Fruit fly (Drosophila melanogaster) whole organism, embryonic: ENCODE data around the gene CG17562.

Experiments
- ATbp ChIP-seq: fragments of 200-800 bp; sonication (Bioruptor generic); optimal IDR thresholded peaks from 2 replicates; lab custom pipeline; 2017; ENCODE audit warnings: missing biosample characterization, mild to moderate bottlenecking, missing genetic modification characterization, missing genetic modification reagents
- Asciz ChIP-seq: fragments of 200-800 bp; sonication (Bioruptor generic); optimal IDR thresholded peaks from 2 replicates; lab custom pipeline; 2017; ENCODE audit warnings: missing biosample characterization, mild to moderate bottlenecking, missing genetic modification characterization, missing genetic modification reagents
- Bteb2 ChIP-seq: fragments of 200-800 bp; sonication (Bioruptor generic); optimal IDR thresholded peaks from 2 replicates; lab custom pipeline; 2016; ENCODE audit warnings: missing biosample characterization, missing genetic modification characterization
- CG10366 ChIP-seq: fragments of 200-800 bp; sonication (Bioruptor generic); IDR thresholded peaks from 2 replicates; pipeline ENCODE4 v1.3.6; 2022; ENCODE audit warnings: missing biosample characterization, missing genetic modification characterization
- CG11696 ChIP-seq: fragments of 200-800 bp; sonication (Bioruptor generic); IDR thresholded peaks from 2 replicates; pipeline ENCODE4 v1.3.6; 2022; ENCODE audit warnings: missing biosample characterization, missing genetic modification characterization
- CG14441 ChIP-seq: fragments of 200-800 bp; sonication (Bioruptor generic); IDR thresholded peaks from 2 replicates; pipeline ENCODE4 v1.3.6; 2022; ENCODE audit warnings: missing biosample characterization, missing genetic modification characterization
- CG18619 ChIP-seq: fragments of 200-800 bp; sonication (Bioruptor generic); optimal IDR thresholded peaks from 3 replicates; lab custom pipeline; 2017; ENCODE audit warnings: missing biosample characterization, mild to moderate bottlenecking, missing genetic modification characterization
- CG18764 ChIP-seq: fragments of 200-800 bp; sonication (Bioruptor generic); optimal IDR thresholded peaks from 3 replicates; lab custom pipeline; 2016; ENCODE audit warnings: missing biosample characterization, missing genetic modification characterization
- CG2129 ChIP-seq: fragments of 200-800 bp; sonication (Bioruptor generic); IDR thresholded peaks from 2 replicates; pipeline ENCODE4 v1.3.6; 2022; ENCODE audit warnings: missing biosample characterization, missing genetic modification characterization; ENCODE audit not compliant: partially characterized antibody
- CG33557 ChIP-seq: fragments of 200-800 bp; sonication (Bioruptor generic); optimal IDR thresholded peaks from 2 replicates; lab custom pipeline; 2019; ENCODE audit warnings: missing biosample characterization, mild to moderate bottlenecking, missing genetic modification characterization, moderate library complexity
- CG3726 ChIP-seq: fragments of 200-800 bp; sonication (Bioruptor generic); IDR thresholded peaks from 3 replicates; pipeline ENCODE4, ENCODE4 v1.3.6; 2022; ENCODE audit warnings: missing biosample characterization, missing genetic modification characterization
- CG4617 ChIP-seq: fragments of 200-800 bp; sonication (Bioruptor generic); optimal IDR thresholded peaks from 3 replicates; lab custom pipeline; 2016; ENCODE audit warnings: missing biosample characterization, missing genetic modification characterization, borderline replicate concordance
- CG7556 ChIP-seq: fragments of 200-800 bp; sonication (Bioruptor generic); optimal IDR thresholded peaks from 2 replicates; lab custom pipeline; 2017; ENCODE audit warnings: missing biosample characterization, mild to moderate bottlenecking, missing genetic modification characterization
- CG7745 ChIP-seq: fragments of 200-800 bp; sonication (Bioruptor generic); optimal IDR thresholded peaks from 2 replicates; lab custom pipeline; 2018; ENCODE audit warnings: missing biosample characterization, mild to moderate bottlenecking, missing genetic modification characterization, moderate library complexity
- CG8478 ChIP-seq: fragments of >200 bp; optimal IDR thresholded peaks from 2 replicates; lab custom pipeline; 2018
- CG9609 ChIP-seq: fragments of 200-800 bp; sonication (Bioruptor generic); optimal IDR thresholded peaks from 3 replicates; lab custom pipeline; 2016; ENCODE audit warnings: missing biosample characterization, missing genetic modification characterization
- Eip74EF ChIP-seq, 2 experiments: fragments of 200-800 bp in 1 of 2; fragments of >200 bp in 1 of 2; sonication (Bioruptor generic) in 1 of 2; optimal IDR thresholded peaks; 2 replicates each; lab custom pipeline; 2017 to 2019; ENCODE audit warnings: missing biosample characterization in 2 of 2, missing genetic modification characterization in 2 of 2, mild to moderate bottlenecking in 1 of 2, moderate library complexity in 1 of 2
- Ets65A ChIP-seq: fragments of 200-800 bp; sonication (Bioruptor generic); peaks from one replicate; lab custom pipeline; 2016; ENCODE audit warnings: missing biosample characterization, missing genetic modification characterization
- HLH3B ChIP-seq: fragments of 200-800 bp; sonication (Bioruptor generic); IDR thresholded peaks from 2 replicates; pipeline ENCODE4 v1.3.6; 2022; ENCODE audit warnings: missing biosample characterization, missing genetic modification characterization
- Hr3 ChIP-seq: fragments of 200-800 bp; sonication (Bioruptor generic); optimal IDR thresholded peaks from 3 replicates; lab custom pipeline; 2016; ENCODE audit warnings: missing biosample characterization, missing genetic modification characterization
- Jarid2 ChIP-seq: fragments of 200-800 bp; sonication (Bioruptor generic); optimal IDR thresholded peaks from 3 replicates; lab custom pipeline; 2017; ENCODE audit warnings: mild to moderate bottlenecking, missing biosample characterization, missing genetic modification reagents, missing genetic modification characterization
- MESR4 ChIP-seq: fragments of 200-800 bp; sonication (Bioruptor generic); optimal IDR thresholded peaks from 2 replicates; lab custom pipeline; 2018; ENCODE audit warnings: missing biosample characterization, mild to moderate bottlenecking, missing genetic modification characterization, moderate library complexity
- MTF-1 ChIP-seq: fragments of 200-800 bp; sonication (Bioruptor generic); optimal IDR thresholded peaks from 2 replicates; lab custom pipeline; 2018; ENCODE audit warnings: missing biosample characterization, mild to moderate bottlenecking, missing genetic modification characterization, borderline replicate concordance
- Poxn ChIP-seq: fragments of 200-800 bp; sonication (Bioruptor generic); IDR thresholded peaks from 2 replicates; pipeline ENCODE4 v1.3.6; 2022; ENCODE audit warnings: missing biosample characterization, missing genetic modification characterization
- Rfx ChIP-seq: fragments of 200-800 bp; sonication (Bioruptor generic); IDR thresholded peaks from 2 replicates; pipeline ENCODE4 v1.3.6; 2022; ENCODE audit warnings: missing biosample characterization, missing genetic modification characterization
- Sox100B ChIP-seq: fragments of 200-800 bp; sonication (Bioruptor generic); optimal IDR thresholded peaks from 3 replicates; lab custom pipeline; 2018; ENCODE audit warnings: missing biosample characterization, mild to moderate bottlenecking, missing genetic modification characterization
- TFAM ChIP-seq: fragments of 200-800 bp; sonication (Bioruptor generic); optimal IDR thresholded peaks from 2 replicates; lab custom pipeline; 2017; ENCODE audit warnings: missing biosample characterization, missing genetic modification characterization, inconsistent platforms
- Xrp1 ChIP-seq: fragments of 200-800 bp; sonication (Bioruptor generic); IDR thresholded peaks from 2 replicates; pipeline ENCODE4 v1.3.6; 2022; ENCODE audit warnings: missing biosample characterization, missing genetic modification characterization
- abd-A ChIP-seq: fragments of 200-800 bp; sonication (Bioruptor generic); optimal IDR thresholded peaks from 3 replicates; lab custom pipeline; 2019; ENCODE audit warnings: missing biosample characterization, mild to moderate bottlenecking, missing genetic modification characterization, moderate library complexity
- bowl ChIP-seq: fragments of 200-800 bp; sonication (Bioruptor generic); IDR thresholded peaks from 2 replicates; pipeline ENCODE4 v1.3.6; 2022; ENCODE audit warnings: missing biosample characterization, missing genetic modification characterization
- cg ChIP-seq: fragments of 200-800 bp; sonication (Bioruptor generic); optimal IDR thresholded peaks from 3 replicates; lab custom pipeline; 2019; ENCODE audit warnings: missing biosample characterization, mild to moderate bottlenecking, missing genetic modification characterization, moderate library complexity
- crol ChIP-seq: fragments of 200-800 bp; sonication (Bioruptor generic); IDR thresholded peaks from 2 replicates; pipeline ENCODE4 v1.3.6; 2022; ENCODE audit warnings: missing biosample characterization, missing genetic modification characterization
- ewg ChIP-seq: fragments of 200-800 bp; sonication (Bioruptor generic); optimal IDR thresholded peaks from 3 replicates; lab custom pipeline; 2017; ENCODE audit warnings: mild to moderate bottlenecking, missing biosample characterization, missing genetic modification reagents, missing genetic modification characterization
- gsb-n ChIP-seq: fragments of 200-800 bp; sonication (Bioruptor generic); optimal IDR thresholded peaks from 3 replicates; lab custom pipeline; 2018; ENCODE audit warnings: missing biosample characterization, mild to moderate bottlenecking, missing genetic modification characterization
- ham ChIP-seq: fragments of 200-800 bp; sonication (Bioruptor generic); IDR thresholded peaks from 2 replicates; pipeline ENCODE4 v1.3.6; 2022; ENCODE audit warnings: missing biosample characterization, missing genetic modification characterization
- hbn ChIP-seq: fragments of 200-800 bp; sonication (Bioruptor generic); IDR thresholded peaks from 2 replicates; pipeline ENCODE4 v1.3.6; 2022; ENCODE audit warnings: missing biosample characterization, missing genetic modification characterization; ENCODE audit not compliant: partially characterized antibody
- her ChIP-seq: fragments of 200-800 bp; sonication (Bioruptor generic); optimal IDR thresholded peaks from 2 replicates; lab custom pipeline; 2016; ENCODE audit warnings: missing biosample characterization, missing genetic modification characterization
- pum ChIP-seq: fragments of 200-800 bp; sonication (Bioruptor generic); optimal IDR thresholded peaks from 2 replicates; lab custom pipeline; 2016; ENCODE audit warnings: missing biosample characterization, missing genetic modification characterization
- row ChIP-seq: fragments of 200-800 bp; sonication (Bioruptor generic); IDR thresholded peaks from 3 replicates; pipeline ENCODE4 v1.3.6; 2022; ENCODE audit warnings: missing biosample characterization, missing genetic modification characterization
- scrt ChIP-seq: fragments of 200-800 bp; sonication (Bioruptor generic); optimal IDR thresholded peaks from 2 replicates; lab custom pipeline; 2018; ENCODE audit warnings: missing biosample characterization, mild to moderate bottlenecking, missing genetic modification characterization, moderate library complexity
- shn ChIP-seq: fragments of 200-800 bp; sonication (Bioruptor generic); optimal IDR thresholded peaks from 3 replicates; lab custom pipeline; 2016; ENCODE audit warnings: missing biosample characterization, missing genetic modification characterization
- slbo ChIP-seq: fragments of 200-800 bp; sonication (Bioruptor generic); IDR thresholded peaks from 2 replicates; pipeline ENCODE4 v1.3.6; 2022; ENCODE audit warnings: missing biosample characterization, missing genetic modification characterization
- sob ChIP-seq: fragments of 200-800 bp; sonication (Bioruptor generic); IDR thresholded peaks from 2 replicates; pipeline ENCODE4 v1.3.6; 2022; ENCODE audit warnings: missing biosample characterization, missing genetic modification characterization
- sqz ChIP-seq: fragments of 200-800 bp; sonication (Bioruptor generic); optimal IDR thresholded peaks from 3 replicates; lab custom pipeline; 2018; ENCODE audit warnings: missing biosample characterization, mild to moderate bottlenecking, missing genetic modification characterization
- tio ChIP-seq: fragments of 200-800 bp; sonication (Bioruptor generic); optimal IDR thresholded peaks from 2 replicates; lab custom pipeline; 2017; ENCODE audit warnings: missing biosample characterization, missing genetic modification characterization, inconsistent platforms
- zen ChIP-seq: fragments of 200-800 bp; sonication (Bioruptor generic); optimal IDR thresholded peaks from 3 replicates; lab custom pipeline; 2018; ENCODE audit warnings: missing biosample characterization, mild to moderate bottlenecking, missing genetic modification characterization, moderate library complexity
- zf30C ChIP-seq: fragments of 200-800 bp; sonication (Bioruptor generic); optimal IDR thresholded peaks from 3 replicates; lab custom pipeline; 2018; ENCODE audit warnings: missing biosample characterization, mild to moderate bottlenecking, missing genetic modification characterization
- zfh1 ChIP-seq: fragments of 200-800 bp; sonication (Bioruptor generic); IDR thresholded peaks from 3 replicates; pipeline ENCODE4 v1.3.6; 2022; ENCODE audit warnings: missing biosample characterization, missing genetic modification characterization

Gene CG17562

DNA sequence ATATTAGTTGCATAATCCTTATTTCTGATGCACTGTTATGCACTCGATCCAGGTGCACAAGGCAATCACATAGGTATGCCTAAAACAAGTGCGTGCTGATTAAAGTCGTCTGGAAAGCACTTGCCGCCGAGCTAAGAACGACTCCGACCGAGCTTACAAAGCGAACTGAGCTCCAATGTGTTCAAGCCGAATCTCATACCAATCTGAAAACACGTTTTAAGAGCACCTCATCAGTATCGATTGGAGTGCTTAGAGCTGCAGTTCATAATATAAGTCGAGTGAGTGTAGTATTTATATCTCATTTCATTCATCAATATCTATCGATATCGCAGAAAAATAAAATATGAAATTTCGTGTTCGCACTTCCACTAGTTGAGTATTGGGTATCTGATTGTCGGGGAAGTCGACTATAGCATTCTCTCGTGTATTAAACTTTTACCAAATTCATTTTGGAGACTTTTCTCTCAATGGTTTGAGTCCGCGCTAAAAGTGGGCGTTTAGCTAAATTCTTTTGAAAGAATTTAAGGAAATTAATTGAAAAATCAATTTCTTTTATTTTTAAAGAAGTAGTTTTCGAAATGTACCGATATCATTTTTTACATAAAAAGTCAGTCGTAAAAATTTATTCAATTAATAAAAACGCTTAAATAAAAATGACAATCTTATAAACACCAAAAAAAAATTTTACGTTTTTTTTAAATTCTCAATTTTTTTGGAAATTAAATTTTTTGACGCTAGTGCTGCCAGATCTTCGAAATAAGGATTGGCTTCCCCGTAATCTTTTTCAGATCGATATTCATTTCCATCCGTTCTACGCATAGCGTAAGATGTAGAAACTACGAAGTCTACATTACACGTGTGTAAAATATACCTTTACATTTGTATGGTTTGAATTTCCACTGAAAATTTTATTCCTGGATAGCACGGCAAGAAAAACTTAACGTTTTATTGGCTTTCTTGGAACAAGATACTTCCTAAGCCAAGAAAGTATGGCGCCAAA, 40.7 kb downstream of the CG17562 start, which contains the start of gene modSP (continued):
- TF ChIP-seq Jarid2 (GFP tag; lab: Kevin White, UChicago) (peak; percentile 61), CG8478 (lab: Kevin White, UChicago) (no peak), abd-A (tag; lab: Kevin White, UChicago) (peak; percentile 24), gsb-n (tag; lab: Kevin White, UChicago) (no peak), zfh1 (peak; percentile 57; the same call in 2 of the 3 replicates), shn (no peak), zf30C (peak; percentile 86), row (GFP tag; lab: Robert Waterston, UW) (peak; percentile 73), CG3726 (GFP tag; lab: Robert Waterston, UW) (no peak), ewg (GFP tag; lab: Kevin White, UChicago) (no peak), TFAM (GFP tag; lab: Kevin White, UChicago) (no peak), CG33557 (GFP tag; lab: Kevin White, UChicago) (no peak), CG2129 (GFP tag; lab: Robert Waterston, UW) (no peak), scrt (GFP tag; lab: Kevin White, UChicago) (no peak), bowl (GFP tag; lab: Robert Waterston, UW) (no peak), HLH3B (GFP tag; lab: Robert Waterston, UW) (peak; percentile 33; the same call in 1 of the 2 replicates), sob (GFP tag; lab: Robert Waterston, UW) (peak; percentile 41; the same call in 1 of the 2 replicates), CG18764 (peak; percentile 94), CG7556 (GFP tag; lab: Kevin White, UChicago) (peak; percentile 19), CG14441 (GFP tag; lab: Robert Waterston, UW) (peak; percentile 43; the same call in 1 of the 2 replicates), CG9609 (GFP tag; lab: Kevin White, UChicago) (peak; percentile 31), pum (GFP tag; lab: Kevin White, UChicago) (no peak), CG11696 (GFP tag; lab: Robert Waterston, UW) (no peak), Rfx (GFP tag; lab: Robert Waterston, UW) (peak; percentile 56; the same call in 1 of the 2 replicates), ATbp (GFP tag; lab: Kevin White, UChicago) (no peak), Asciz (GFP tag; lab: Kevin White, UChicago) (no peak), slbo (peak; percentile 73), tio (GFP tag; lab: Kevin White, UChicago) (no peak), Bteb2 (GFP tag; lab: Kevin White, UChicago) (peak; percentile 9), MTF-1 (no peak), cg (no peak), Hr3 (GFP tag; lab: Kevin White, UChicago) (peak; percentile 38), CG10366 (no peak), Xrp1 (GFP tag; lab: Robert Waterston, UW) (no peak), crol (no peak), CG7745 (tag; lab: Kevin White, UChicago) (no peak), Sox100B (GFP tag; lab: Kevin White, UChicago) (no peak), sqz (no peak), ham (GFP tag; lab: Robert Waterston, UW) (no peak), CG4617 (peak; percentile 17), hbn (GFP tag; lab: Robert Waterston, UW) (peak; percentile 49), her (peak; percentile 47), Ets65A (peak; percentile 96), CG18619 (no peak), Eip74EF (GFP tag; optimal IDR thresholded peaks at IDR 0.05; lab: Kevin White, UChicago) (no peak), Poxn (no peak), MESR4 (GFP tag; lab: Kevin White, UChicago) (no peak), zen (tag; lab: Kevin White, UChicago) (peak; percentile 19)
